Fruit fly (Drosophila melanogaster) Kc167 (cell line): Measurements from ENCODE around the gene CG31051.

Experiments used
- Myc ChIP-seq: fragments of >200 bp; optimal IDR thresholded peaks from 2 replicates; lab custom pipeline; 2017; ENCODE audit warnings: missing external identifiers
- Sin3A ChIP-seq: fragments of >200 bp; optimal IDR thresholded peaks from 2 replicates; lab custom pipeline; 2018; ENCODE audit warnings: missing external identifiers
- h ChIP-seq: fragments of >200 bp; optimal IDR thresholded peaks from 3 replicates; lab custom pipeline; 2018; ENCODE audit warnings: missing external identifiers
- insv ChIP-seq: fragments of >200 bp; optimal IDR thresholded peaks from 3 replicates; lab custom pipeline; 2018; ENCODE audit warnings: missing external identifiers
- psq ChIP-seq: fragments of >200 bp; optimal IDR thresholded peaks from 2 replicates; lab custom pipeline; 2017; ENCODE audit warnings: missing external identifiers
- ttk ChIP-seq: sonication (Bioruptor generic); optimal IDR thresholded peaks from 2 replicates; lab custom pipeline; 2017; ENCODE audit warnings: missing external identifiers

The CG31051 gene

dm6 chr3R:28520401-28520800 lies at the start of gene CG31051:
Gene CG31051, minus strand, starts transcription at chr3R:28520515.
- no peak for TF ChIP-seq ttk
- no peak for TF ChIP-seq psq (lab: Kevin White, UChicago)
- TF ChIP-seq Myc (lab: Kevin White, UChicago), result no peak
- TF ChIP-seq h (lab: Kevin White, UChicago), result no peak
- TF ChIP-seq insv, result no peak
- TF ChIP-seq Sin3A (lab: Kevin White, UChicago), result no peak

dm6 chr3R:28569529-28570175 lies 49.3 kb upstream of the CG31051 start:
- TF ChIP-seq h (lab: Kevin White, UChicago) (no peak), ttk (no peak), insv (no peak), Myc (lab: Kevin White, UChicago) (no peak), psq (lab: Kevin White, UChicago) (no peak), Sin3A (lab: Kevin White, UChicago) (no peak)

dm6 chr3R:28568095-28568750 lies 47.9 kb upstream of the CG31051 start:
- no peak for TF ChIP-seq ttk
- no peak for TF ChIP-seq Myc (lab: Kevin White, UChicago)
- no peak for TF ChIP-seq h (lab: Kevin White, UChicago)
- TF ChIP-seq Sin3A (lab: Kevin White, UChicago), result no peak
- no peak for TF ChIP-seq insv
- no peak for TF ChIP-seq psq (lab: Kevin White, UChicago)

DNA sequence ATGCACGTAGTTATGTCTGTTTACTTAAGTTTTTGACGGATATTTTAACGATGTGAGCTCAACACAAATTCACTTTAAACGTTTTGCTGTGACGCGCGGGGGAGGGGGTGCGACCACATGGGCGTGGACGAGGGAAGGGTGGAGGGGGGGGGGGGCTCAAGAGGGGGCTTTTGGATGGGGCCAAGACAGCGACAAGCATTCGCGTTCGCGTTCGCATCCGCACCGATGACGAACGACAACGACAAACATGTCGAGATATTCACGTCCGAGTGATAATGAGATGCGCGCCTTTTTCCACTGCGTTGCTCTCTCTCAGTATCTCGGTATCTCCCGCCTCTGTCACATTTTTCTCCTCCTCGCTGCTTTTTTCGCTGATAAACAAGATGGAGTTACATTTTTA lies 43.2 kb upstream of the CG31051 start:
- no peak for TF ChIP-seq ttk

DNA sequence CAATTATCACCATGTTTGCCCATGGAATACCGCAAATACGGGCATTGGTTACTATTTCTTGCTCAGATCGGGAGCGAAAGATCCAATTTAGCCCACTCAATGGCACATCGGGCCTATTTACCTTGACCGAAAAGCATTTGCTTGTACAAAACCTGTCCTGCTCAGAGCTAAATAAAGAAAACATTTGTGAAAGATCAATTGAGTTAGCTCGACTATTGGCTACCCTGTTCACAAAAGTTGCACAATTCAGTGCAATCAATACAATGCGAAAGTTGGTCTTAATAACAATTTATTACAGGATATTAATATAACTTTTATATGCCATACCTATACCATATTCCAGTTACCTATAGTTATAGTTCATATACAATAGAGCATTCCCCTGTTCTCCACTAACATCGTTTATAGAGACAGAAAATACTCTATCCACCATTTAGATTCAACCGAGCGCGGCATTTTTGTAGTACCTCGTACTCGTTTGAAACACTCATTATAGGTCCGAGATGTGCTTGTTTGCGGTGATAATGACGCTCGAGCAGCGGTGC lies 42.4 kb upstream of the CG31051 start:
- no peak for TF ChIP-seq Sin3A (lab: Kevin White, UChicago)
- TF ChIP-seq psq (lab: Kevin White, UChicago), result no peak
- no peak for TF ChIP-seq h (lab: Kevin White, UChicago)

DNA sequence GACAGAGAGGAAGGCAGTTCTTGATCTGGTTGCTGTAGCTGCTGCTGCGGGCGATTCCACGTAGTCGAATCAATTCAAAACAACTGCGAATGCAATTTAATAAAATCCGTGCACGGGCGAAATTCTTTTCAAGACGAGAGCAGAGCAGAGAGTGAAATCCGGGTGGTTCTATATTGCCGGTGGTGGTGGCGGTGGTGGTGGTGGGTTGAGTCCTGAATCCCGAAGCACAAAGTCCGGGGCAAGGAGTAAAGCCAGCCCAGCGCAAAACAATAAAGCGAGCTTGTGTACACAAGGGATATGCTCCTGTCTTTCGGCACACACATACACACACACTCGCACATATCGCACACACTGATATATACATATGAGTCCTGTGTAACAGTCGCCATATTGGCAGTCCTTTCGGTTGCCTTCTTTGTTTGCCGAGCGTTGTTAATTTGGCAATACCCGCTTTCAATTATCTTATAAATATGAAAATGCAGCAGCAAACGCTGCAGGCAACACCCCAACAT lies 41.1 kb upstream of the CG31051 start:
- no peak for TF ChIP-seq Sin3A (lab: Kevin White, UChicago)
- TF ChIP-seq Myc (lab: Kevin White, UChicago), result no peak
- no peak for TF ChIP-seq h (lab: Kevin White, UChicago)
- TF ChIP-seq insv, result no peak
- TF ChIP-seq ttk, result no peak
- TF ChIP-seq psq (lab: Kevin White, UChicago), result no peak

dm6 chr3R:28558801-28559200 lies 38.5 kb upstream of the CG31051 start:
- TF ChIP-seq ttk (no peak), Sin3A (lab: Kevin White, UChicago) (no peak), psq (lab: Kevin White, UChicago) (no peak), insv (no peak), Myc (lab: Kevin White, UChicago) (no peak), h (lab: Kevin White, UChicago) (no peak)

DNA sequence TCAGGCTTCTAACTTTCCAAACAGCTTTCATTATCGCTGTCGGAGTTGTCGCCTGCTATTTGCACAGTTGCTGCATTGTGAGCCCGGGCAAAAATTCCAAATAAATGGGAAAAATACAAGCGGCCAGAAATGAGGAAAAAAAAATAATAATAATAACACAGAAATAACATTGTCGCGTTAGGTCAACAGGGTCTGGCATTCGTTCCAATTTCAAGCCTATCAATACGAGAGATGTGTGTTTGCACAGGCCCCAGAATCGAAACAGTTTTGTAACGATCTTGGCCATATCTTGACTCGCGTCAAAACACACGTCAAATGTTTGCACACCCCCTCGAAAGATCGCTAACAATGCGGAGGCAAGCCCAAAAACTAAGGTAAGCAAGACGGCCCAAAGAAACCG lies 36.1 kb upstream of the CG31051 start:
- no peak for TF ChIP-seq ttk
- TF ChIP-seq psq (lab: Kevin White, UChicago), result no peak
- TF ChIP-seq Myc (lab: Kevin White, UChicago), result no peak

dm6 chr3R:28555793-28556192 lies 35.5 kb upstream of the CG31051 start:
- no peak for TF ChIP-seq Sin3A (lab: Kevin White, UChicago)
- TF ChIP-seq h (lab: Kevin White, UChicago), result no peak
- no peak for TF ChIP-seq insv
- no peak for TF ChIP-seq Myc (lab: Kevin White, UChicago)

DNA sequence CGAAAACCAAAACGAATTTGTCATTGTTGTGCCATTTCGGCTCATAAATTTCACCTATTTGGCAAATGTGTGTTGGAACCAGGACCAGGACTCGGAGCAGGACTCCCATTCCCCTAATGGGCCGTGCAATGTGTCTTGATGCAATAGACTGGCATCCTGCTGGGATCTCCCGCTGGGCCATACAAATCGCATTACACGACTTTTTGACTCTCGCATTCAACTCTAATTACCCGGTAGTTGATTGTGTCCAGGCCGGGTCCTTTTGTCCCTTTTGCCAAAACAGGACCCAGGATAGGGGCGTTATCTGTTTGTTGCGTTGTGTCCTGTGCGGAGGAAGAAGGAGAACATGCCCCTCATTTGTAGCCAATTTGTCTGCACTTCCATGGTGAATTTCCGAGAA lies 35.0 kb upstream of the CG31051 start:
- TF ChIP-seq Myc (lab: Kevin White, UChicago), result no peak
- TF ChIP-seq Sin3A (lab: Kevin White, UChicago), result no peak
- no peak for TF ChIP-seq psq (lab: Kevin White, UChicago)
- no peak for TF ChIP-seq h (lab: Kevin White, UChicago)
- TF ChIP-seq insv, result no peak
- no peak for TF ChIP-seq ttk

DNA sequence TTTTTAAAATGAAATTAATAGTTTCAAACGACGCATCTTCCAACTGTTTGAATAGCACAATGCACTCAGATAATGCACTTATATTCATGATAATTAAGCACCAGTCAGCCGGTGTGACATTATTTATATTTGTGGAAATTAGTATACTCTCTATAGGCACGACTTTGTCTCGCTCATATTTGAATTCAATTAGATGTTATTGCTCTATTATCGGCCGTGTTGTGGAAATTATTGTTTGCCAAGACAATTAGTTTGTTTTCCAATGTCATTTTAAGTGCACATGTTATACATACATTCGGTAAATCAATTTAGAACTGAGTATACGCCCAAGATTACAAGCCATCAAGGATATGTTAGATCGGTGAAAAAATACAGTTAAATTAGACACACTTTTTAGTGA lies 32.7 kb upstream of the CG31051 start:
- TF ChIP-seq Sin3A (lab: Kevin White, UChicago), result no peak
- no peak for TF ChIP-seq ttk
- no peak for TF ChIP-seq insv
- TF ChIP-seq psq (lab: Kevin White, UChicago), result no peak
- TF ChIP-seq Myc (lab: Kevin White, UChicago), result no peak
- no peak for TF ChIP-seq h (lab: Kevin White, UChicago)

DNA sequence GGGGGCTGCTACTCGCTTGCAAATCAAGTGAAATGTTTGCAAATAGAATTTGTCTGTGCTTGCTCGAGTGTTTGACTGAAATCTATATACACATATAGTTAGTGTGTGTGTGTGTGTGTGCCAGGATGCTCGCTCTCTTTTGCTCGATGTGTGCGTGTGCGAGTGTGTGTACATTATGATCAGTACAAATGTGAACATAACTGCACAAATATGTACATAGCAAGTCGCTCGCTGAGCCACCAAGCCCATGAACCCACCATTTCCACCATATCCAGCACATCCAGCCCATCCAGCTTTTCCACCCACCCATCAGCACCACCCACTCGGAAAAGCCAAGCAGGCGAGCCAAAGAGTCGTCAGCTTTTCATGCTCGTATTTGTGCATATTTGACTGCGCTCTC lies 31.9 kb upstream of the CG31051 start:
- TF ChIP-seq psq (lab: Kevin White, UChicago) (no peak), Myc (lab: Kevin White, UChicago) (no peak), ttk (no peak), insv (no peak), h (lab: Kevin White, UChicago) (no peak), Sin3A (lab: Kevin White, UChicago) (no peak)

- no peak for TF ChIP-seq ttk
- no peak for TF ChIP-seq h (lab: Kevin White, UChicago)
- TF ChIP-seq insv, result no peak
- TF ChIP-seq psq (lab: Kevin White, UChicago), result no peak
- TF ChIP-seq Sin3A (lab: Kevin White, UChicago), result no peak
- no peak for TF ChIP-seq Myc (lab: Kevin White, UChicago)
Measured at dm6 chr3R:28548457-28548856, 28.1 kb upstream of the CG31051 start.
